Worm (Caenorhabditis elegans) whole organism, mixed stage, embryonic: ENCODE measurements around the gene K01D12.20.

Experiments used
- ceh-39 ChIP-seq: fragments of 150-350 bp; optimal IDR thresholded peaks from 2 replicates; lab custom pipeline; 2014; ENCODE audit warnings: missing biosample characterization, missing genetic modification characterization
- ceh-83 ChIP-seq: fragments of 200-800 bp; sonication (Bioruptor generic); optimal IDR thresholded peaks from 2 replicates; lab custom pipeline; 2018; ENCODE audit warnings: mild to moderate bottlenecking, missing genetic modification characterization, missing compliant biosample characterization
- elt-3 ChIP-seq: fragments of 150-350 bp; optimal IDR thresholded peaks from 2 replicates; lab custom pipeline; 2014; ENCODE audit warnings: missing biosample characterization, missing genetic modification characterization
- nhr-12 ChIP-seq: fragments of 150-350 bp; optimal IDR thresholded peaks from 2 replicates; lab custom pipeline; 2014; ENCODE audit warnings: missing biosample characterization, missing genetic modification characterization
- nhr-28 ChIP-seq: fragments of 150-350 bp; optimal IDR thresholded peaks from 2 replicates; lab custom pipeline; 2014; ENCODE audit warnings: missing biosample characterization, missing genetic modification characterization
- unc-39 ChIP-seq: fragments of 150-350 bp; optimal IDR thresholded peaks from 2 replicates; lab custom pipeline; 2014; ENCODE audit warnings: missing biosample characterization, missing genetic modification characterization
- unc-62 ChIP-seq: fragments of 150-350 bp; optimal IDR thresholded peaks from 2 replicates; lab custom pipeline; 2014; ENCODE audit warnings: missing biosample characterization, missing genetic modification reagents, missing genetic modification characterization
- ztf-11 ChIP-seq: fragments of 150-350 bp; optimal IDR thresholded peaks from 2 replicates; lab custom pipeline; 2014; ENCODE audit warnings: missing biosample characterization, missing genetic modification characterization

- TF ChIP-seq ztf-11 (tag; lab: Kevin White, UChicago), result no peak
- no peak for TF ChIP-seq nhr-28 (tag; lab: Kevin White, UChicago)
- no peak for TF ChIP-seq nhr-12 (tag; lab: Kevin White, UChicago)
- no peak for TF ChIP-seq unc-62 (GFP tag; lab: Kevin White, UChicago)
- no peak for TF ChIP-seq ceh-83
- TF ChIP-seq ceh-39 (tag; lab: Kevin White, UChicago), result no peak
- no peak for TF ChIP-seq elt-3 (tag; lab: Kevin White, UChicago)
- no peak for TF ChIP-seq unc-39 (tag; lab: Kevin White, UChicago)
Measured at ce11 chrV:12377256-12377655, 23.4 kb downstream of the K01D12.20 start, which contains the start of gene K01D12.1.
